Worm (Caenorhabditis elegans) whole organism, L4 larva: ENCODE results near the gene C36C5.12.

ENCODE experiments used
- F10B5.3 ChIP-seq: sonication (generic microtip); optimal IDR thresholded peaks from 2 replicates; lab custom pipeline; 2016; ENCODE audit warnings: mild to moderate bottlenecking, missing genetic modification characterization, missing compliant biosample characterization
- F26F4.8 ChIP-seq: fragments of 200-800 bp; sonication (Bioruptor generic); conservative IDR thresholded peaks from 2 replicates; pipeline ENCODE4 v1.3.6; 2022; ENCODE audit warnings: missing genetic modification characterization, missing compliant biosample characterization
- F44E2.7 ChIP-seq: fragments of 200-800 bp; sonication (Bioruptor generic); IDR thresholded peaks from 2 replicates; pipeline ENCODE4 v2.1.2; 2022; ENCODE audit warnings: missing genetic modification characterization, missing compliant biosample characterization
- R02D3.7 ChIP-seq: fragments of 150-350 bp; sonication (generic microtip); optimal IDR thresholded peaks from 3 replicates; lab custom pipeline; 2014; ENCODE audit warnings: missing biosample characterization, missing genetic modification characterization
- Y48G9A.11 ChIP-seq: fragments of 200-800 bp; sonication (Bioruptor generic); IDR thresholded peaks from 2 replicates; pipeline ENCODE4 v1.3.6; 2022; ENCODE audit warnings: missing genetic modification reagents, missing genetic modification characterization, missing compliant biosample characterization
- Y5F2A.4 ChIP-seq: fragments of 200-800 bp; sonication (Bioruptor generic); optimal IDR thresholded peaks from 2 replicates; lab custom pipeline; 2018; ENCODE audit warnings: mild to moderate bottlenecking, missing genetic modification characterization, missing compliant biosample characterization
- ZK546.5 ChIP-seq, 2 experiments: sonication (generic microtip); optimal IDR thresholded peaks; 2 replicates each; lab custom pipeline; 2017; ENCODE audit warnings: missing biosample characterization in 2 of 2, missing genetic modification characterization in 2 of 2
- aly-2 ChIP-seq: sonication (generic microtip); optimal IDR thresholded peaks from 2 replicates; lab custom pipeline; 2018; ENCODE audit warnings: missing biosample characterization, missing genetic modification characterization
- ama-1 ChIP-seq: fragments of 150-350 bp; optimal IDR thresholded peaks from 2 replicates; lab custom pipeline; 2014; ENCODE audit warnings: inconsistent platforms, mixed read lengths
- arid-1 ChIP-seq: fragments of 200-800 bp; sonication (Bioruptor generic); conservative IDR thresholded peaks from 2 replicates; pipeline ENCODE4 v1.3.6; 2022; ENCODE audit warnings: missing genetic modification reagents, missing genetic modification characterization, missing compliant biosample characterization
- attf-4 ChIP-seq: sonication (generic microtip); optimal IDR thresholded peaks from 3 replicates; lab custom pipeline; 2017; ENCODE audit warnings: missing biosample characterization, missing genetic modification characterization
- ceh-20 ChIP-seq: fragments of 200-800 bp; sonication (Bioruptor generic); IDR thresholded peaks from 2 replicates; pipeline ENCODE4 v1.3.6; 2022; ENCODE audit warnings: missing genetic modification reagents, missing genetic modification characterization, missing compliant biosample characterization
- ceh-28 ChIP-seq: fragments of 150-350 bp; optimal IDR thresholded peaks from 2 replicates; lab custom pipeline; 2014; ENCODE audit warnings: missing biosample characterization, missing genetic modification reagents, missing genetic modification characterization
- ceh-32 ChIP-seq: sonication (generic microtip); optimal IDR thresholded peaks from 2 replicates; lab custom pipeline; 2016; ENCODE audit warnings: mild to moderate bottlenecking, missing genetic modification characterization, missing compliant biosample characterization; ENCODE audit not compliant: poor library complexity
- ceh-62 ChIP-seq: sonication (generic microtip); optimal IDR thresholded peaks from 2 replicates; lab custom pipeline; 2017; ENCODE audit warnings: missing biosample characterization, missing genetic modification characterization
- cey-2 ChIP-seq: sonication (generic microtip); optimal IDR thresholded peaks from 3 replicates; lab custom pipeline; 2017; ENCODE audit warnings: missing genetic modification characterization, mild to moderate bottlenecking, missing compliant biosample characterization, antibody characterized with exemption, borderline replicate concordance; ENCODE audit not compliant: insufficient read depth
- daf-12 ChIP-seq: fragments of 150-350 bp; optimal IDR thresholded peaks from 2 replicates; lab custom pipeline; 2014; ENCODE audit warnings: missing biosample characterization, missing genetic modification reagents, missing genetic modification characterization
- daf-19 ChIP-seq: fragments of 200-800 bp; sonication (Bioruptor generic); conservative IDR thresholded peaks from 2 replicates; pipeline ENCODE4 v1.3.6; 2022; ENCODE audit warnings: missing genetic modification characterization, missing compliant biosample characterization
- dve-1 ChIP-seq: sonication (generic microtip); optimal IDR thresholded peaks from 2 replicates; lab custom pipeline; 2017; ENCODE audit warnings: antibody characterized with exemption, mild to moderate bottlenecking, missing genetic modification characterization, missing compliant biosample characterization; ENCODE audit not compliant: insufficient read depth
- egl-43 ChIP-seq: fragments of 200-800 bp; sonication (Bioruptor generic); IDR thresholded peaks from 2 replicates; pipeline ENCODE4 v1.3.6; 2022; ENCODE audit warnings: missing genetic modification reagents, missing genetic modification characterization, missing compliant biosample characterization
- gei-8 ChIP-seq: fragments of 200-800 bp; sonication (Bioruptor generic); optimal IDR thresholded peaks from 2 replicates; lab custom pipeline; 2018; ENCODE audit warnings: mild to moderate bottlenecking, missing genetic modification characterization, missing compliant biosample characterization
- hif-1 ChIP-seq, 2 experiments: sonication (generic microtip); optimal IDR thresholded peaks; 2 replicates each; lab custom pipeline; 2016 to 2017; ENCODE audit warnings: missing compliant biosample characterization in 2 of 2, missing genetic modification characterization in 2 of 2, missing genetic modification reagents in 2 of 2, missing genotype in 2 of 2, mild to moderate bottlenecking in 1 of 2
- hlh-11 ChIP-seq: fragments of 200-800 bp; sonication (Bioruptor generic); optimal IDR thresholded peaks from 2 replicates; lab custom pipeline; 2018; ENCODE audit warnings: mild to moderate bottlenecking, missing genetic modification characterization, missing compliant biosample characterization
- hmg-1.1 ChIP-seq: fragments of 200-800 bp; sonication (Bioruptor generic); IDR thresholded peaks from 2 replicates; pipeline ENCODE4 v1.3.6; 2022; ENCODE audit warnings: missing genetic modification reagents, missing genetic modification characterization, missing compliant biosample characterization
- lin-15B ChIP-seq: fragments of 150-350 bp; sonication (generic microtip); optimal IDR thresholded peaks from 3 replicates; lab custom pipeline; 2014; ENCODE audit warnings: missing biosample characterization, missing genetic modification characterization
- lsy-2 ChIP-seq, 2 experiments: fragments of 150-350 bp in 1 of 2; sonication (generic microtip) in 1 of 2; optimal IDR thresholded peaks; 2 replicates each; lab custom pipeline; 2014 to 2017; ENCODE audit warnings: missing biosample characterization in 2 of 2, missing genetic modification characterization in 2 of 2
- madf-9 ChIP-seq: fragments of 200-800 bp; sonication (Bioruptor generic); conservative IDR thresholded peaks from 2 replicates; pipeline ENCODE4 v1.3.6; 2022; ENCODE audit warnings: missing genetic modification reagents, missing genetic modification characterization, missing compliant biosample characterization
- mdt-29 ChIP-seq: fragments of 200-800 bp; sonication (Bioruptor generic); IDR thresholded peaks from 2 replicates; pipeline ENCODE4 v1.3.6; 2022; ENCODE audit warnings: missing genetic modification reagents, missing genetic modification characterization, missing compliant biosample characterization
- mep-1 ChIP-seq: fragments of 150-350 bp; sonication (generic microtip); optimal IDR thresholded peaks from 3 replicates; lab custom pipeline; 2014; ENCODE audit warnings: missing biosample characterization, missing genetic modification characterization
- mxl-2 ChIP-seq: fragments of 200-800 bp; sonication (Bioruptor generic); conservative IDR thresholded peaks from 2 replicates; pipeline ENCODE4 v1.3.6; 2022; ENCODE audit warnings: missing genetic modification reagents, missing genetic modification characterization, missing compliant biosample characterization
- mxl-3 ChIP-seq: fragments of 200-800 bp; sonication (Bioruptor generic); optimal IDR thresholded peaks from 2 replicates; lab custom pipeline; 2018; ENCODE audit warnings: mild to moderate bottlenecking, missing genetic modification characterization, missing compliant biosample characterization
- nhr-10 ChIP-seq: fragments of 150-350 bp; optimal IDR thresholded peaks from 2 replicates; lab custom pipeline; 2014; ENCODE audit warnings: missing biosample characterization, missing genetic modification characterization
- nhr-111 ChIP-seq: fragments of 200-800 bp; sonication (Bioruptor generic); optimal IDR thresholded peaks from 2 replicates; lab custom pipeline; 2018; ENCODE audit warnings: mild to moderate bottlenecking, missing genetic modification characterization, missing compliant biosample characterization
- nhr-237 ChIP-seq: sonication (generic microtip); optimal IDR thresholded peaks from 2 replicates; lab custom pipeline; 2017; ENCODE audit warnings: missing biosample characterization, missing genetic modification characterization
- nhr-28 ChIP-seq: fragments of 150-350 bp; optimal IDR thresholded peaks from 2 replicates; lab custom pipeline; 2014; ENCODE audit warnings: missing biosample characterization, missing genetic modification characterization
- nhr-42 ChIP-seq: fragments of 200-800 bp; sonication (Bioruptor generic); IDR thresholded peaks from 2 replicates; pipeline ENCODE4 v1.3.6; 2022; ENCODE audit warnings: missing genetic modification characterization, missing compliant biosample characterization
- nhr-48 ChIP-seq: sonication (generic microtip); optimal IDR thresholded peaks from 2 replicates; lab custom pipeline; 2016; ENCODE audit warnings: mild to moderate bottlenecking, missing genetic modification characterization, missing compliant biosample characterization
- nhr-77 ChIP-seq: fragments of 150-350 bp; optimal IDR thresholded peaks from 2 replicates; lab custom pipeline; 2014; ENCODE audit warnings: missing biosample characterization, missing genetic modification characterization
- pqm-1 ChIP-seq: sonication (generic microtip); optimal IDR thresholded peaks from 2 replicates; lab custom pipeline; 2017; ENCODE audit warnings: missing biosample characterization, missing genetic modification characterization
- rbr-2 ChIP-seq: sonication (generic microtip); optimal IDR thresholded peaks from 2 replicates; lab custom pipeline; 2016; ENCODE audit warnings: missing genotype, missing genetic modification characterization, missing compliant biosample characterization
- sdz-12 ChIP-seq: fragments of 200-800 bp; sonication (Bioruptor generic); optimal IDR thresholded peaks from 2 replicates; lab custom pipeline; 2018; ENCODE audit warnings: mild to moderate bottlenecking, missing genetic modification characterization, missing compliant biosample characterization
- tra-1 ChIP-seq: fragments of 200-800 bp; sonication (Bioruptor generic); IDR thresholded peaks from 2 replicates; pipeline ENCODE4 v1.3.6; 2022; ENCODE audit warnings: missing genetic modification reagents, missing genetic modification characterization, missing compliant biosample characterization
- unc-39 ChIP-seq: sonication (generic microtip); optimal IDR thresholded peaks from 2 replicates; lab custom pipeline; 2017; ENCODE audit warnings: missing biosample characterization, missing genetic modification characterization
- unc-62 ChIP-seq, 3 experiments: fragments of 150-350 bp in 1 of 3; sonication (generic microtip); optimal IDR thresholded peaks in 2 of 3; peaks in 1 of 3; 1 replicate in 1 of 3; 2 replicates in 2 of 3; lab custom pipeline; 2014 to 2017; ENCODE audit warnings: missing biosample characterization in 3 of 3, missing genetic modification characterization in 3 of 3, missing genetic modification reagents in 3 of 3, missing genotype in 1 of 3
- zag-1 ChIP-seq: fragments of 150-350 bp; optimal IDR thresholded peaks from 2 replicates; lab custom pipeline; 2014; ENCODE audit warnings: missing biosample characterization, missing genetic modification characterization
- zfp-3 ChIP-seq: fragments of 200-800 bp; sonication (Bioruptor generic); conservative IDR thresholded peaks from 2 replicates; pipeline ENCODE4 v1.3.6; 2022; ENCODE audit warnings: missing genetic modification reagents, missing genetic modification characterization, missing compliant biosample characterization
- zip-2 ChIP-seq: fragments of 150-350 bp; optimal IDR thresholded peaks from 2 replicates; lab custom pipeline; 2014; ENCODE audit warnings: missing biosample characterization, missing genetic modification characterization
- ztf-11 ChIP-seq: fragments of 150-350 bp; optimal IDR thresholded peaks from 2 replicates; lab custom pipeline; 2014; ENCODE audit warnings: missing biosample characterization, missing genetic modification characterization

The C36C5.12 gene

ce11 chrV:3196832-3197329, 37.7 kb upstream of the C36C5.12 start, which contains the start of the genes Y73C8B.1 and Y73C8B.5 (continued):
- TF ChIP-seq F10B5.3 (tag; lab: Kevin White, UChicago) (no peak), nhr-10 (no peak), nhr-28 (tag; lab: Kevin White, UChicago) (peak; percentile 90), lin-15B (tag; lab: Kevin White, UChicago) (no peak), nhr-48 (tag; lab: Kevin White, UChicago) (peak; percentile 88), madf-9 (GFP tag; lab: Robert Waterston, UW) (no peak), zag-1 (no peak), hmg-1.1 (GFP tag; lab: Robert Waterston, UW) (no peak), daf-19 (GFP tag; lab: Robert Waterston, UW) (no peak), ama-1 (lab: Kevin White, UChicago) (no peak), pqm-1 (tag; lab: Kevin White, UChicago) (no peak), cey-2 (tag; lab: Kevin White, UChicago) (no peak), hlh-11 (tag; lab: Kevin White, UChicago) (peak; percentile 11), Y48G9A.11 (GFP tag; lab: Robert Waterston, UW) (no peak), daf-12 (no peak), tra-1 (GFP tag; lab: Robert Waterston, UW) (no peak), zfp-3 (GFP tag; lab: Robert Waterston, UW) (no peak), sdz-12 (GFP tag; lab: Kevin White, UChicago) (no peak), aly-2 (tag; lab: Kevin White, UChicago) (no peak), lsy-2 (tag; optimal IDR thresholded peaks at IDR 0.05; lab: Kevin White, UChicago) (peak in 1 of 2 experiments; percentile 11), hif-1 (tag; optimal IDR thresholded peaks at IDR 0.05; lab: Kevin White, UChicago) (no peak), mxl-3 (GFP tag; lab: Kevin White, UChicago) (no peak), zip-2 (tag; lab: Kevin White, UChicago) (no peak), egl-43 (GFP tag; lab: Robert Waterston, UW) (no peak), nhr-237 (tag; lab: Kevin White, UChicago) (no peak), ceh-32 (no peak), mdt-29 (no peak)

DNA sequence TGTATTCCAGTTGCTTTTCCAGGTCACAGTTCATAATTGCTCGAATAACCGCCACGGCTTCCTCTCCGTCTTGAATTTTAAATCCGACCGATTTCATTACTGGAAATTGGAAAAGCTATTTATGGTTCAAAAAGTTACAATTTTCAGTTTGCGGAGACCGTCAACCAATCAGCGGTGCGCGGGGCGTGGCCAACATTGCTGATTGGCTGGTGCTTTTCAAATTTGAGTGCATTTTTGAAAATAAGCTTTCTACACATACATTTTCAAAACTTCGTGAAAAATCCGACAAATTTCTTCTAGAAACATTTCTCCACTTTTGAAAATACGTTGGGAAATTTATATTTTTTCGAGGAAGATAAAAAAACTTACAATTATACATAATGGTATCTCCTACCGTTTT, 36.7 kb upstream of the C36C5.12 start:
- no peak for TF ChIP-seq attf-4 (tag; lab: Kevin White, UChicago)
- no peak for TF ChIP-seq ZK546.5 (tag; optimal IDR thresholded peaks at IDR 0.05; lab: Kevin White, UChicago)
- no peak for TF ChIP-seq ceh-62
- TF ChIP-seq nhr-77 (tag; lab: Kevin White, UChicago): no peak
- no peak for TF ChIP-seq ztf-11
- TF ChIP-seq mep-1 (tag; lab: Kevin White, UChicago): no peak
- TF ChIP-seq dve-1 (tag; lab: Kevin White, UChicago): no peak
- TF ChIP-seq F44E2.7: no peak

DNA sequence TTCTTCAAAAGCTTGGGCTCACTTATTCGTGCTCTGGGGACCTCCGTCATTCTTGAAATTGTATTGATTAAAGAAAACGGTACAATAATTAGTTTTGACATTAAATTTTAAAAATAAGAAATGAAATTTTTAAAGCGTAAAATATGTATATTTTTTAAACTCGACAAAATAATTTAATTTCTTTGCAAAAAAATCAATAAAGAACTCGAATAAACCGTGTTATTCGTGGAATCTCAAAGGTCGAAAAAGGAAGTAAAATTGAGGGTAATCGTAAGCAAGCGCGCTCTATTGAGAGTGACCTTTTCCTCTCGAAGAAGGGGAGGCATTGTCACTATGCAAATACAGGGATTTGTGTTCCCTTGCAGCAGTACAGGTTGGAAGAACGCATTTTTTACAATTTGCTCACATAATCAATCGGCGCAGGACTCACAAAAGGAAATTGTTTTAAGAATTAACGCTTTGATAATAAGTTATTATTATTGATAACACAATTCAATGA, 35.8 kb upstream of the C36C5.12 start, which contains the start of gene Y73C8B.2:
Gene Y73C8B.2, minus strand, starts transcription at position 51 of the 499 bp plus-strand sequence.
- TF ChIP-seq ceh-20 (GFP tag; lab: Robert Waterston, UW) (no peak), hlh-11 (tag; lab: Kevin White, UChicago) (peak; percentile 0), Y48G9A.11 (GFP tag; lab: Robert Waterston, UW) (no peak), nhr-42 (no peak), zfp-3 (GFP tag; lab: Robert Waterston, UW) (no peak), arid-1 (GFP tag; lab: Robert Waterston, UW) (no peak), nhr-237 (tag; lab: Kevin White, UChicago) (no peak), ceh-28 (no peak), ceh-32 (no peak), gei-8 (no peak), rbr-2 (tag; lab: Kevin White, UChicago) (peak; percentile 15), mxl-2 (no peak), F26F4.8 (GFP tag; lab: Robert Waterston, UW) (no peak), R02D3.7 (tag; lab: Kevin White, UChicago) (no peak), Y5F2A.4 (GFP tag; lab: Kevin White, UChicago) (no peak), unc-62 (GFP tag; optimal IDR thresholded peaks at IDR 0.05 in 1 of 2; lab: Kevin White, UChicago) (peak in 1 of 2 experiments; percentile 85), unc-62 (tag; optimal IDR thresholded peaks at IDR 0.05; lab: Kevin White, UChicago) (no peak), dve-1 (tag; lab: Kevin White, UChicago) (peak; percentile 35), unc-39 (no peak), nhr-77 (tag; lab: Kevin White, UChicago) (peak; percentile 7), nhr-111 (GFP tag; lab: Kevin White, UChicago) (no peak)
